Worm (Caenorhabditis elegans) whole organism, L3 larva: Measurements from ENCODE around the gene pqn-15.

Source experiments
- ZK546.5 ChIP-seq: sonication (generic microtip); optimal IDR thresholded peaks from 2 replicates; lab custom pipeline; 2017; ENCODE audit warnings: missing biosample characterization, missing genetic modification characterization
- aly-2 ChIP-seq: fragments of 150-350 bp; optimal IDR thresholded peaks from 2 replicates; lab custom pipeline; 2014; ENCODE audit warnings: missing biosample characterization, missing genetic modification characterization
- ama-1 ChIP-seq: fragments of 150-350 bp; optimal IDR thresholded peaks from 2 replicates; lab custom pipeline; 2018
- ceh-28 ChIP-seq: fragments of 150-350 bp; optimal IDR thresholded peaks from 2 replicates; lab custom pipeline; 2014; ENCODE audit warnings: missing biosample characterization, missing genetic modification reagents, missing genetic modification characterization
- ceh-82 ChIP-seq: fragments of 150-350 bp; optimal IDR thresholded peaks from 2 replicates; lab custom pipeline; 2014; ENCODE audit warnings: missing biosample characterization, missing genetic modification characterization
- ceh-9 ChIP-seq: sonication (generic microtip); optimal IDR thresholded peaks from 2 replicates; lab custom pipeline; 2018; ENCODE audit warnings: missing biosample characterization, missing genetic modification characterization
- daf-12 ChIP-seq: fragments of 150-350 bp; optimal IDR thresholded peaks from 2 replicates; lab custom pipeline; 2014; ENCODE audit warnings: missing biosample characterization, missing genetic modification reagents, missing genetic modification characterization
- egl-27 ChIP-seq: sonication (generic microtip); optimal IDR thresholded peaks from 4 replicates; lab custom pipeline; 2017; ENCODE audit warnings: missing biosample characterization, missing genetic modification reagents, missing genetic modification characterization
- egl-5 ChIP-seq: fragments of 150-350 bp; optimal IDR thresholded peaks from 2 replicates; lab custom pipeline; 2017; ENCODE audit warnings: missing biosample characterization, missing genetic modification reagents, missing genetic modification characterization, inconsistent platforms
- elt-1 ChIP-seq: fragments of 150-350 bp; optimal IDR thresholded peaks from 2 replicates; lab custom pipeline; 2014; ENCODE audit warnings: missing biosample characterization, missing genetic modification characterization
- elt-2 ChIP-seq: sonication (generic microtip); optimal IDR thresholded peaks from 2 replicates; lab custom pipeline; 2016; ENCODE audit warnings: missing genetic modification reagents, mild to moderate bottlenecking, missing genetic modification characterization, missing compliant biosample characterization
- fkh-2 ChIP-seq: fragments of 150-350 bp; optimal IDR thresholded peaks from 2 replicates; lab custom pipeline; 2014; ENCODE audit warnings: missing biosample characterization, missing genetic modification reagents, missing genetic modification characterization
- lin-15B ChIP-seq: fragments of 150-350 bp; optimal IDR thresholded peaks from 2 replicates; lab custom pipeline; 2014; ENCODE audit warnings: missing biosample characterization, missing genetic modification characterization
- lin-39 ChIP-seq: fragments of 150-350 bp; optimal IDR thresholded peaks from 2 replicates; lab custom pipeline; 2018; ENCODE audit warnings: missing biosample characterization, missing genetic modification reagents, missing genetic modification characterization
- lsy-12 ChIP-seq: sonication (generic microtip); optimal IDR thresholded peaks from 2 replicates; lab custom pipeline; 2016; ENCODE audit warnings: mild to moderate bottlenecking, missing genetic modification characterization, missing compliant biosample characterization
- mdl-1 ChIP-seq: fragments of 150-350 bp; optimal IDR thresholded peaks from 2 replicates; lab custom pipeline; 2014; ENCODE audit warnings: missing biosample characterization, missing genetic modification characterization
- mml-1 ChIP-seq: fragments of 150-350 bp; sonication (generic microtip); optimal IDR thresholded peaks from 3 replicates; lab custom pipeline; 2014; ENCODE audit warnings: missing biosample characterization, missing genetic modification characterization
- nhr-11 ChIP-seq: fragments of 150-350 bp; optimal IDR thresholded peaks from 2 replicates; lab custom pipeline; 2014; ENCODE audit warnings: missing biosample characterization, missing genetic modification characterization
- nhr-23 ChIP-seq: fragments of 150-350 bp; optimal IDR thresholded peaks from 2 replicates; lab custom pipeline; 2014; ENCODE audit warnings: missing biosample characterization, missing genetic modification reagents, missing genetic modification characterization
- nhr-237 ChIP-seq: fragments of 150-350 bp; optimal IDR thresholded peaks from 2 replicates; lab custom pipeline; 2014; ENCODE audit warnings: missing biosample characterization, missing genetic modification characterization
- nhr-28 ChIP-seq: fragments of 150-350 bp; optimal IDR thresholded peaks from 2 replicates; lab custom pipeline; 2014; ENCODE audit warnings: missing biosample characterization, missing genetic modification characterization
- nhr-43 ChIP-seq: sonication (generic microtip); optimal IDR thresholded peaks from 2 replicates; lab custom pipeline; 2016; ENCODE audit warnings: mild to moderate bottlenecking, missing genetic modification characterization, missing compliant biosample characterization; ENCODE audit not compliant: poor library complexity, severe bottlenecking
- nhr-67 ChIP-seq: fragments of 150-350 bp; optimal IDR thresholded peaks from 2 replicates; lab custom pipeline; 2014; ENCODE audit warnings: missing biosample characterization, missing genetic modification characterization
- nhr-76 ChIP-seq: fragments of 150-350 bp; sonication (generic microtip); optimal IDR thresholded peaks from 5 replicates; lab custom pipeline; 2014; ENCODE audit warnings: missing biosample characterization, missing genetic modification characterization
- pha-4 ChIP-seq: fragments of 150-350 bp; optimal IDR thresholded peaks from 2 replicates; lab custom pipeline; 2014; ENCODE audit warnings: missing biosample characterization, missing genetic modification reagents, missing genetic modification characterization
- pqm-1 ChIP-seq: fragments of 150-350 bp; optimal IDR thresholded peaks from 2 replicates; lab custom pipeline; 2017; ENCODE audit warnings: missing biosample characterization, missing genetic modification characterization, inconsistent platforms
- sea-2 ChIP-seq: fragments of 150-350 bp; sonication (generic microtip); optimal IDR thresholded peaks from 4 replicates; lab custom pipeline; 2014; ENCODE audit warnings: missing biosample characterization, missing genetic modification reagents, missing genetic modification characterization
- skn-1 ChIP-seq: fragments of 150-350 bp; optimal IDR thresholded peaks from 2 replicates; lab custom pipeline; 2014; ENCODE audit warnings: missing biosample characterization, missing genetic modification characterization
- snpc-4 ChIP-seq: fragments of 150-350 bp; optimal IDR thresholded peaks from 2 replicates; lab custom pipeline; 2014; ENCODE audit warnings: missing biosample characterization, missing genetic modification characterization
- tbx-2 ChIP-seq: sonication (generic microtip); optimal IDR thresholded peaks from 2 replicates; lab custom pipeline; 2016; ENCODE audit warnings: mild to moderate bottlenecking, missing genetic modification characterization, missing compliant biosample characterization
- unc-39 ChIP-seq: sonication (generic microtip); optimal IDR thresholded peaks from 4 replicates; lab custom pipeline; 2017; ENCODE audit warnings: missing biosample characterization, missing genetic modification characterization
- unc-62 ChIP-seq: fragments of 150-350 bp; sonication (generic microtip); optimal IDR thresholded peaks from 4 replicates; lab custom pipeline; 2014; ENCODE audit warnings: missing biosample characterization, missing genetic modification reagents, missing genetic modification characterization
- zag-1 ChIP-seq: fragments of 150-350 bp; optimal IDR thresholded peaks from 2 replicates; lab custom pipeline; 2014; ENCODE audit warnings: missing biosample characterization, missing genetic modification characterization
- ztf-4 ChIP-seq: fragments of 150-350 bp; optimal IDR thresholded peaks from 2 replicates; lab custom pipeline; 2014; ENCODE audit warnings: missing biosample characterization, missing genetic modification characterization

The pqn-15 gene

DNA sequence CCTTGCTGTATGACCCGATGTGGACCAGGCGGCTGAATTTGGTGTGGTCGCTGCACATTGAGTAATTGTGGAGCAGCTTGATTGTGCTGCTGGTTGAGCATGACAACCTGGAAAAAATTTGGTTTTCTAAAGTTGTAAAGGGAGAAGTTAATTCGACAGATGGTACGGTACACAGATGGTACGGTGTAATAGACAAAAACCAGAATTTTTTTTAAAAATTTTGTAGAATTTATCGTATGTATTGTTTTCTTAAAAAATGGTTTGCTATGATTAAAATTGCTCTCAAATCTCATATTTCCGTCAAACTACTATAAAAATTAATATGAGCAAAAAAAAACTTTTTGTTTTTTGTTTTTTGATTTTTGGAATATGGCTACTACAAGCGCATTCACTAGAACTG lies at the start of gene pqn-15:
Gene pqn-15, minus strand, starts transcription at position 101 of the 400 bp plus-strand sequence.
- TF ChIP-seq nhr-11, result no peak
- no peak for TF ChIP-seq skn-1
- TF ChIP-seq nhr-43 (tag; lab: Kevin White, UChicago), result no peak
- no peak for TF ChIP-seq ZK546.5
- TF ChIP-seq nhr-237 (tag; lab: Kevin White, UChicago), result no peak
- no peak for TF ChIP-seq fkh-2 (tag; lab: Kevin White, UChicago)
- no peak for TF ChIP-seq mml-1 (tag; lab: Kevin White, UChicago)
- TF ChIP-seq egl-5 (tag; lab: Kevin White, UChicago), result no peak
- TF ChIP-seq nhr-76 (tag; lab: Kevin White, UChicago), result no peak
- TF ChIP-seq nhr-28 (tag; lab: Kevin White, UChicago), result no peak
- TF ChIP-seq elt-1, result no peak
- no peak for TF ChIP-seq ceh-9 (tag; lab: Kevin White, UChicago)
- no peak for TF ChIP-seq elt-2 (tag; lab: Kevin White, UChicago)
- TF ChIP-seq pqm-1 (tag; lab: Kevin White, UChicago), result no peak
- no peak for TF ChIP-seq pha-4 (tag; lab: Kevin White, UChicago)
- TF ChIP-seq lsy-12 (tag; lab: Kevin White, UChicago), result no peak
- TF ChIP-seq ceh-28 (tag; lab: Kevin White, UChicago), result no peak
- TF ChIP-seq ceh-82, result no peak
- TF ChIP-seq egl-27 (tag; lab: Kevin White, UChicago), result no peak
- no peak for TF ChIP-seq aly-2

- no peak for TF ChIP-seq nhr-23
Measured at ce11 chrX:4353318-4353717, 46.6 kb upstream of the pqn-15 start, which contains the start of gene col-165. col-165 (plus strand) TSS chrX:4353618.

- TF ChIP-seq nhr-23 (no peak), unc-39 (tag; lab: Kevin White, UChicago) (no peak), nhr-11 (no peak), fkh-2 (tag; lab: Kevin White, UChicago) (no peak), snpc-4 (tag; lab: Kevin White, UChicago) (no peak), ZK546.5 (no peak), egl-27 (tag; lab: Kevin White, UChicago) (no peak), unc-62 (no peak), egl-5 (tag; lab: Kevin White, UChicago) (no peak), zag-1 (tag; lab: Kevin White, UChicago) (no peak), ama-1 (no peak), daf-12 (tag; lab: Kevin White, UChicago) (no peak), nhr-76 (tag; lab: Kevin White, UChicago) (no peak), pqm-1 (tag; lab: Kevin White, UChicago) (no peak), nhr-43 (tag; lab: Kevin White, UChicago) (no peak), nhr-67 (tag; lab: Kevin White, UChicago) (no peak), tbx-2 (tag; lab: Kevin White, UChicago) (no peak), ztf-4 (tag; lab: Kevin White, UChicago) (no peak), nhr-237 (tag; lab: Kevin White, UChicago) (no peak)
- TF ChIP-seq, all 47 proteins: peak for 0
Measured at ce11 chrX:4350198-4350597, 43.4 kb upstream of the pqn-15 start, which contains the start of gene F14H12.2. F14H12.2 (plus strand) TSS chrX:4350498.

ce11 chrX:4343915-4344314 lies 37.2 kb upstream of the pqn-15 start, which contains the start of gene F14H12.3:
F14H12.3 (plus strand) TSS chrX:4344215.
- TF ChIP-seq nhr-43 (tag; lab: Kevin White, UChicago) (no peak), lin-15B (tag; lab: Kevin White, UChicago) (no peak), ceh-82 (no peak), sea-2 (GFP tag; lab: Kevin White, UChicago) (no peak), mdl-1 (tag; lab: Kevin White, UChicago) (no peak), lin-39 (tag; lab: Kevin White, UChicago) (no peak)

DNA sequence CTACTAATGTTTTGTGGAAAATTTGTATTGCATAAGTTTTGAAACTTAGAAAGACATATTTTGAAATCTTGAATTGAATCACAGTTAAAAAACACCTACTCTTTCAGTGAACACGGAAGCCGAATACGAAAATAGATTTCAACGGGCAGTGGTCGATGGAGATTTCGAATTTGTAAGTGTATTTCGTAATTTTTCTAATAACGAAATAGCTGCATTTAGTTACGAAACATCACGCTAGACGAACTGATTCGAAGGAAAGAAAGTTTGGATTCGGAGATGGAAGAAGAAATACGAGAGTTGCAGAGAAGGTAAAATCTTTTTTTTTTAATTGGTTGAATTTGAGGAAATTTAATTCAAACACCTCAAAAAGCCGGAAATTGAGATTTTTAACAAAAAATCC lies 36.0 kb upstream of the pqn-15 start:
- TF ChIP-seq mml-1 (tag; lab: Kevin White, UChicago) (no peak), nhr-67 (tag; lab: Kevin White, UChicago) (no peak), nhr-28 (tag; lab: Kevin White, UChicago) (no peak), aly-2 (no peak)
